Worm (Caenorhabditis elegans) whole organism, mixed stage, embryonic: ENCODE data around the gene moma-1.

Source experiments
- M03D4.4 ChIP-seq: sonication (generic microtip); optimal IDR thresholded peaks from 2 replicates; lab custom pipeline; 2017; ENCODE audit warnings: mild to moderate bottlenecking, missing genetic modification characterization, missing compliant biosample characterization
- bed-3 ChIP-seq: fragments of 200-800 bp; sonication (Bioruptor generic); optimal IDR thresholded peaks from 3 replicates; lab custom pipeline; 2018; ENCODE audit warnings: mild to moderate bottlenecking, missing genetic modification characterization, moderate library complexity, missing compliant biosample characterization
- blmp-1 ChIP-seq: fragments of 150-350 bp; optimal IDR thresholded peaks from 2 replicates; lab custom pipeline; 2014; ENCODE audit warnings: missing biosample characterization, missing genetic modification characterization
- ceh-39 ChIP-seq: fragments of 150-350 bp; optimal IDR thresholded peaks from 2 replicates; lab custom pipeline; 2014; ENCODE audit warnings: missing biosample characterization, missing genetic modification characterization
- ceh-43 ChIP-seq: fragments of 200-800 bp; sonication (Bioruptor generic); optimal IDR thresholded peaks from 2 replicates; lab custom pipeline; 2018; ENCODE audit warnings: mild to moderate bottlenecking, missing genetic modification characterization, moderate library complexity, missing compliant biosample characterization
- ceh-83 ChIP-seq: fragments of 200-800 bp; sonication (Bioruptor generic); optimal IDR thresholded peaks from 2 replicates; lab custom pipeline; 2018; ENCODE audit warnings: mild to moderate bottlenecking, missing genetic modification characterization, missing compliant biosample characterization
- ces-1 ChIP-seq: fragments of 150-350 bp; optimal IDR thresholded peaks from 2 replicates; lab custom pipeline; 2014; ENCODE audit warnings: missing biosample characterization, missing genetic modification reagents, missing genetic modification characterization
- cnd-1 ChIP-seq: fragments of 200-800 bp; sonication (Bioruptor generic); optimal IDR thresholded peaks from 2 replicates; lab custom pipeline; 2018; ENCODE audit warnings: mild to moderate bottlenecking, missing genetic modification characterization, missing compliant biosample characterization
- drap-1 ChIP-seq: fragments of 200-800 bp; sonication (Bioruptor generic); optimal IDR thresholded peaks from 3 replicates; lab custom pipeline; 2018; ENCODE audit warnings: mild to moderate bottlenecking, missing genetic modification characterization, missing compliant biosample characterization
- elt-1 ChIP-seq: sonication (generic microtip); optimal IDR thresholded peaks from 2 replicates; lab custom pipeline; 2017; ENCODE audit warnings: missing genetic modification characterization, mild to moderate bottlenecking, missing compliant biosample characterization, antibody characterized with exemption, moderate library complexity, borderline replicate concordance; ENCODE audit not compliant: insufficient read depth
- elt-3 ChIP-seq: fragments of 150-350 bp; optimal IDR thresholded peaks from 2 replicates; lab custom pipeline; 2014; ENCODE audit warnings: missing biosample characterization, missing genetic modification characterization
- flh-1 ChIP-seq: fragments of 200-800 bp; sonication (Bioruptor generic); optimal IDR thresholded peaks from 2 replicates; lab custom pipeline; 2018; ENCODE audit warnings: mild to moderate bottlenecking, missing genetic modification characterization, moderate library complexity, missing compliant biosample characterization
- ham-2 ChIP-seq: fragments of 200-800 bp; sonication (Bioruptor generic); optimal IDR thresholded peaks from 2 replicates; lab custom pipeline; 2018; ENCODE audit warnings: mild to moderate bottlenecking, missing genetic modification characterization, missing compliant biosample characterization
- hlh-1 ChIP-seq: fragments of 150-350 bp; optimal IDR thresholded peaks from 2 replicates; lab custom pipeline; 2014; ENCODE audit warnings: missing biosample characterization, missing genetic modification reagents, missing genetic modification characterization
- lin-13 ChIP-seq: fragments of 150-350 bp; optimal IDR thresholded peaks from 2 replicates; lab custom pipeline; 2014; ENCODE audit warnings: missing biosample characterization, missing genetic modification characterization
- lin-32 ChIP-seq: fragments of 200-800 bp; sonication (Bioruptor generic); optimal IDR thresholded peaks from 2 replicates; lab custom pipeline; 2018; ENCODE audit warnings: mild to moderate bottlenecking, missing genetic modification characterization, missing compliant biosample characterization
- lsy-2 ChIP-seq: fragments of 150-350 bp; optimal IDR thresholded peaks from 2 replicates; lab custom pipeline; 2014; ENCODE audit warnings: missing biosample characterization, missing genetic modification characterization
- mab-5 ChIP-seq: fragments of 150-350 bp; optimal IDR thresholded peaks from 2 replicates; lab custom pipeline; 2014; ENCODE audit warnings: missing biosample characterization, missing genetic modification characterization
- mep-1 ChIP-seq: fragments of 150-350 bp; optimal IDR thresholded peaks from 2 replicates; lab custom pipeline; 2017; ENCODE audit warnings: missing biosample characterization, missing genetic modification reagents, missing genetic modification characterization, inconsistent platforms
- mls-2 ChIP-seq: sonication (generic microtip); optimal IDR thresholded peaks from 2 replicates; lab custom pipeline; 2016; ENCODE audit warnings: mild to moderate bottlenecking, missing genetic modification characterization, moderate library complexity, missing compliant biosample characterization
- nhr-12 ChIP-seq: fragments of 150-350 bp; optimal IDR thresholded peaks from 2 replicates; lab custom pipeline; 2014; ENCODE audit warnings: missing biosample characterization, missing genetic modification characterization
- nhr-2 ChIP-seq: fragments of 150-350 bp; optimal IDR thresholded peaks from 2 replicates; lab custom pipeline; 2014; ENCODE audit warnings: missing biosample characterization, missing genetic modification characterization
- nhr-237 ChIP-seq: fragments of 150-350 bp; optimal IDR thresholded peaks from 2 replicates; lab custom pipeline; 2014; ENCODE audit warnings: missing biosample characterization, missing genetic modification characterization
- nhr-28 ChIP-seq: fragments of 150-350 bp; optimal IDR thresholded peaks from 2 replicates; lab custom pipeline; 2014; ENCODE audit warnings: missing biosample characterization, missing genetic modification characterization
- nhr-76 ChIP-seq: sonication (generic microtip); optimal IDR thresholded peaks from 2 replicates; lab custom pipeline; 2017; ENCODE audit warnings: missing biosample characterization, missing genetic modification characterization
- pha-4 ChIP-seq: fragments of 150-350 bp; optimal IDR thresholded peaks from 2 replicates; lab custom pipeline; 2018; ENCODE audit warnings: missing biosample characterization, missing genetic modification reagents, missing genetic modification characterization
- sem-2 ChIP-seq: fragments of 200-800 bp; sonication (Bioruptor generic); optimal IDR thresholded peaks from 2 replicates; lab custom pipeline; 2018; ENCODE audit warnings: mild to moderate bottlenecking, missing genetic modification characterization, missing compliant biosample characterization
- snpc-4 ChIP-seq: fragments of 150-350 bp; optimal IDR thresholded peaks from 2 replicates; lab custom pipeline; 2014; ENCODE audit warnings: missing biosample characterization, missing genetic modification characterization
- sptf-1 ChIP-seq: sonication (generic microtip); optimal IDR thresholded peaks from 2 replicates; lab custom pipeline; 2017; ENCODE audit warnings: mild to moderate bottlenecking, missing genetic modification characterization, moderate library complexity, missing compliant biosample characterization
- tbx-8 ChIP-seq: fragments of 200-800 bp; sonication (Bioruptor generic); optimal IDR thresholded peaks from 2 replicates; lab custom pipeline; 2018; ENCODE audit warnings: mild to moderate bottlenecking, missing genetic modification characterization, moderate library complexity, missing compliant biosample characterization
- unc-120 ChIP-seq: sonication (generic microtip); optimal IDR thresholded peaks from 2 replicates; lab custom pipeline; 2017; ENCODE audit warnings: missing genetic modification characterization, missing compliant biosample characterization; ENCODE audit not compliant: poor library complexity, severe bottlenecking
- unc-39 ChIP-seq: fragments of 150-350 bp; optimal IDR thresholded peaks from 2 replicates; lab custom pipeline; 2014; ENCODE audit warnings: missing biosample characterization, missing genetic modification characterization
- unc-62 ChIP-seq: fragments of 150-350 bp; optimal IDR thresholded peaks from 2 replicates; lab custom pipeline; 2014; ENCODE audit warnings: missing biosample characterization, missing genetic modification reagents, missing genetic modification characterization
- zip-8 ChIP-seq: fragments of 150-350 bp; optimal IDR thresholded peaks from 2 replicates; lab custom pipeline; 2014; ENCODE audit warnings: missing biosample characterization, missing genetic modification characterization
- ztf-11 ChIP-seq: fragments of 150-350 bp; optimal IDR thresholded peaks from 2 replicates; lab custom pipeline; 2014; ENCODE audit warnings: missing biosample characterization, missing genetic modification characterization

Gene moma-1

ce11 chrIII:833711-834442 is 18.3 kb downstream of the moma-1 start:
- TF ChIP-seq elt-3 (tag; lab: Kevin White, UChicago) (peak; percentile 83), nhr-12 (no peak), nhr-76 (tag; lab: Kevin White, UChicago) (no peak), pha-4 (tag; lab: Kevin White, UChicago) (peak; percentile 94), mls-2 (peak; percentile 50), zip-8 (tag; lab: Kevin White, UChicago) (peak; percentile 36), tbx-8 (no peak), mab-5 (tag; lab: Kevin White, UChicago) (no peak), unc-120 (tag; lab: Kevin White, UChicago) (peak; percentile 57), hlh-1 (tag; lab: Kevin White, UChicago) (peak; percentile 25), M03D4.4 (tag; lab: Kevin White, UChicago) (peak; percentile 33), ceh-43 (GFP tag; lab: Kevin White, UChicago) (no peak), sptf-1 (tag; lab: Kevin White, UChicago) (peak; percentile 66), ham-2 (GFP tag; lab: Kevin White, UChicago) (peak; percentile 35), unc-39 (tag; lab: Kevin White, UChicago) (no peak), mep-1 (tag; lab: Kevin White, UChicago) (peak; percentile 84), elt-1 (peak; percentile 36), lin-32 (GFP tag; lab: Kevin White, UChicago) (no peak), nhr-2 (tag; lab: Kevin White, UChicago) (peak; percentile 54), snpc-4 (no peak), drap-1 (peak; percentile 64), bed-3 (GFP tag; lab: Kevin White, UChicago) (no peak), ceh-39 (tag; lab: Kevin White, UChicago) (peak; percentile 52), blmp-1 (no peak), flh-1 (GFP tag; lab: Kevin White, UChicago) (no peak), ztf-11 (tag; lab: Kevin White, UChicago) (peak; percentile 19), nhr-237 (tag; lab: Kevin White, UChicago) (peak; percentile 91), lin-13 (tag; lab: Kevin White, UChicago) (peak; percentile 67), nhr-28 (tag; lab: Kevin White, UChicago) (no peak), ces-1 (peak; percentile 64), lsy-2 (tag; lab: Kevin White, UChicago) (peak; percentile 66), sem-2 (GFP tag; lab: Kevin White, UChicago) (no peak), unc-62 (peak; percentile 93), ceh-83 (GFP tag; lab: Kevin White, UChicago) (peak; percentile 51), cnd-1 (tag; lab: Kevin White, UChicago) (peak; percentile 53)

ce11 chrIII:832855-833504 is 19.2 kb downstream of the moma-1 start, which contains the start of gene zip-2:
zip-2 (plus strand) TSS chrIII:832982.
- no peak for TF ChIP-seq unc-39 (tag; lab: Kevin White, UChicago)
- no peak for TF ChIP-seq lin-13 (tag; lab: Kevin White, UChicago)

ce11 chrIII:831961-832360 is 20.2 kb downstream of the moma-1 start, which contains the start of gene ceeh-1:
ceeh-1 (minus strand) TSS chrIII:832277.
- TF ChIP-seq lsy-2 (tag; lab: Kevin White, UChicago): no peak
- no peak for TF ChIP-seq sem-2 (GFP tag; lab: Kevin White, UChicago)
- no peak for TF ChIP-seq bed-3 (GFP tag; lab: Kevin White, UChicago)
- TF ChIP-seq mab-5 (tag; lab: Kevin White, UChicago): no peak
- TF ChIP-seq, all 35 proteins: peak for 0
